Worm (Caenorhabditis elegans) whole organism, L1 larva: ENCODE measurements around the gene F10E9.1.
A peak's percentile ranks its signal among the peaks of the same experiment; 100 is the strongest.

Experiments used
- C16A3.4 ChIP-seq: fragments of 150-350 bp; optimal IDR thresholded peaks from 2 replicates; lab custom pipeline; 2014; ENCODE audit warnings: missing biosample characterization, missing genetic modification characterization
- F16B12.6 ChIP-seq: fragments of 150-350 bp; optimal IDR thresholded peaks from 2 replicates; lab custom pipeline; 2014; ENCODE audit warnings: missing biosample characterization, missing genetic modification characterization
- Y116A8C.19 ChIP-seq: sonication (generic microtip); optimal IDR thresholded peaks from 2 replicates; lab custom pipeline; 2016; ENCODE audit warnings: missing compliant biosample characterization, missing genetic modification characterization, borderline replicate concordance
- aly-2 ChIP-seq: fragments of 150-350 bp; optimal IDR thresholded peaks from 2 replicates; lab custom pipeline; 2014; ENCODE audit warnings: missing biosample characterization, missing genetic modification characterization
- ama-1 ChIP-seq: fragments of 150-350 bp; optimal IDR thresholded peaks from 2 replicates; lab custom pipeline; 2014
- blmp-1 ChIP-seq: fragments of 150-350 bp; optimal IDR thresholded peaks from 2 replicates; lab custom pipeline; 2014; ENCODE audit warnings: missing biosample characterization, missing genetic modification characterization
- ceh-63 ChIP-seq: fragments of 200-800 bp; sonication (Bioruptor generic); optimal IDR thresholded peaks from 2 replicates; lab custom pipeline; 2018; ENCODE audit warnings: mild to moderate bottlenecking, missing genetic modification characterization, missing compliant biosample characterization
- ceh-8 ChIP-seq: fragments of 200-800 bp; sonication (Bioruptor generic); optimal IDR thresholded peaks from 2 replicates; lab custom pipeline; 2018; ENCODE audit warnings: mild to moderate bottlenecking, missing genetic modification characterization, moderate library complexity, missing compliant biosample characterization
- dsc-1 ChIP-seq: sonication (generic microtip); optimal IDR thresholded peaks from 2 replicates; lab custom pipeline; 2016; ENCODE audit warnings: mild to moderate bottlenecking, missing genetic modification characterization, missing compliant biosample characterization
- efl-1 ChIP-seq, 4 experiments: fragments of 150-350 bp; optimal IDR thresholded peaks in 3 of 4; peaks in 1 of 4; 1 replicate in 1 of 4; 2 replicates in 3 of 4; lab custom pipeline; 2014; ENCODE audit warnings: missing biosample characterization in 2 of 4, missing genetic modification characterization in 2 of 4, missing genetic modification reagents in 2 of 4
- efl-3 ChIP-seq: fragments of 200-800 bp; sonication (Bioruptor generic); optimal IDR thresholded peaks from 2 replicates; lab custom pipeline; 2018; ENCODE audit warnings: mild to moderate bottlenecking, missing genetic modification characterization, missing compliant biosample characterization
- egl-13 ChIP-seq: sonication (generic microtip); optimal IDR thresholded peaks from 2 replicates; lab custom pipeline; 2016; ENCODE audit warnings: missing genotype, missing genetic modification reagents, missing genetic modification characterization, missing compliant biosample characterization
- egl-27 ChIP-seq, 2 experiments: fragments of 150-350 bp in 1 of 2; sonication (generic microtip); optimal IDR thresholded peaks; 3 replicates each; lab custom pipeline; 2017 to 2018; ENCODE audit warnings: missing biosample characterization in 2 of 2, missing genetic modification characterization in 2 of 2, missing genetic modification reagents in 2 of 2
- elt-2 ChIP-seq: sonication (generic microtip); optimal IDR thresholded peaks from 2 replicates; lab custom pipeline; 2016; ENCODE audit warnings: missing genetic modification characterization, mild to moderate bottlenecking, inconsistent platforms, missing compliant biosample characterization, missing genetic modification reagents
- ets-5 ChIP-seq: fragments of 200-800 bp; sonication (Bioruptor generic); IDR thresholded peaks from 2 replicates; pipeline ENCODE4 v1.3.6; 2022; ENCODE audit warnings: missing genetic modification characterization, missing compliant biosample characterization
- fkh-10 ChIP-seq: sonication (generic microtip); optimal IDR thresholded peaks from 2 replicates; lab custom pipeline; 2017; ENCODE audit warnings: missing biosample characterization, missing genetic modification reagents, missing genetic modification characterization
- fkh-8 ChIP-seq: sonication (generic microtip); optimal IDR thresholded peaks from 2 replicates; lab custom pipeline; 2016; ENCODE audit warnings: mild to moderate bottlenecking, missing genetic modification characterization, missing compliant biosample characterization
- hlh-17 ChIP-seq: fragments of 200-800 bp; sonication (Bioruptor generic); optimal IDR thresholded peaks from 2 replicates; lab custom pipeline; 2018; ENCODE audit warnings: missing genetic modification characterization, mild to moderate bottlenecking, missing compliant biosample characterization, moderate library complexity, borderline replicate concordance
- hlh-4 ChIP-seq: sonication (generic microtip); optimal IDR thresholded peaks from 2 replicates; lab custom pipeline; 2016; ENCODE audit warnings: mild to moderate bottlenecking, missing genetic modification characterization, missing compliant biosample characterization
- hpl-2 ChIP-seq: fragments of 150-350 bp; optimal IDR thresholded peaks from 2 replicates; lab custom pipeline; 2014; ENCODE audit warnings: missing biosample characterization, missing genetic modification reagents, missing genetic modification characterization
- jun-1 ChIP-seq: fragments of 150-350 bp; optimal IDR thresholded peaks from 2 replicates; lab custom pipeline; 2014; ENCODE audit warnings: missing biosample characterization, missing genetic modification reagents, missing genetic modification characterization
- lin-15B ChIP-seq: fragments of 150-350 bp; sonication (generic microtip); optimal IDR thresholded peaks from 3 replicates; lab custom pipeline; 2014; ENCODE audit warnings: missing biosample characterization, missing genetic modification characterization
- lin-35 ChIP-seq, 2 experiments: fragments of 150-350 bp; optimal IDR thresholded peaks; 2 replicates each; lab custom pipeline; 2014; ENCODE audit warnings: missing biosample characterization in 2 of 2, missing genetic modification characterization in 2 of 2, missing genetic modification reagents in 2 of 2
- lin-39 ChIP-seq: fragments of 150-350 bp; optimal IDR thresholded peaks from 2 replicates; lab custom pipeline; 2014; ENCODE audit warnings: missing biosample characterization, missing genetic modification reagents, missing genetic modification characterization
- lir-3 ChIP-seq: sonication (generic microtip); optimal IDR thresholded peaks from 2 replicates; lab custom pipeline; 2016; ENCODE audit warnings: mild to moderate bottlenecking, missing genetic modification characterization, moderate library complexity, missing compliant biosample characterization; ENCODE audit not compliant: poor library complexity
- mep-1 ChIP-seq: fragments of 150-350 bp; optimal IDR thresholded peaks from 2 replicates; lab custom pipeline; 2014; ENCODE audit warnings: missing biosample characterization, missing genetic modification characterization
- nhr-19 ChIP-seq: fragments of 200-800 bp; sonication (Bioruptor generic); conservative IDR thresholded peaks from 2 replicates; pipeline ENCODE4 v1.3.6; 2022; ENCODE audit warnings: missing genetic modification characterization, missing compliant biosample characterization
- nhr-20 ChIP-seq: sonication (generic microtip); optimal IDR thresholded peaks from 2 replicates; lab custom pipeline; 2016; ENCODE audit warnings: mild to moderate bottlenecking, missing genetic modification characterization, missing compliant biosample characterization
- nhr-237 ChIP-seq: fragments of 150-350 bp; optimal IDR thresholded peaks from 2 replicates; lab custom pipeline; 2014; ENCODE audit warnings: missing biosample characterization, missing genetic modification characterization
- nhr-71 ChIP-seq: sonication (generic microtip); optimal IDR thresholded peaks from 2 replicates; lab custom pipeline; 2016; ENCODE audit warnings: mild to moderate bottlenecking, missing genetic modification characterization, moderate library complexity, missing compliant biosample characterization
- nhr-76 ChIP-seq: sonication (generic microtip); optimal IDR thresholded peaks from 2 replicates; lab custom pipeline; 2017; ENCODE audit warnings: missing biosample characterization, missing genetic modification characterization
- nhr-77 ChIP-seq: fragments of 150-350 bp; optimal IDR thresholded peaks from 2 replicates; lab custom pipeline; 2014; ENCODE audit warnings: missing biosample characterization, missing genetic modification characterization
- nhr-84 ChIP-seq: sonication (generic microtip); optimal IDR thresholded peaks from 2 replicates; lab custom pipeline; 2017; ENCODE audit warnings: missing biosample characterization, missing genetic modification characterization
- nhr-90 ChIP-seq: sonication (generic microtip); optimal IDR thresholded peaks from 2 replicates; lab custom pipeline; 2016; ENCODE audit warnings: mild to moderate bottlenecking, missing genetic modification characterization, missing compliant biosample characterization; ENCODE audit not compliant: poor library complexity
- pag-3 ChIP-seq: sonication (generic microtip); optimal IDR thresholded peaks from 2 replicates; lab custom pipeline; 2017; ENCODE audit warnings: missing genetic modification characterization, mild to moderate bottlenecking, missing compliant biosample characterization, antibody characterized with exemption, borderline replicate concordance; ENCODE audit not compliant: insufficient read depth
- pqm-1 ChIP-seq: sonication (generic microtip); optimal IDR thresholded peaks from 3 replicates; lab custom pipeline; 2017; ENCODE audit warnings: missing biosample characterization, missing genetic modification characterization
- rnt-1 ChIP-seq: sonication (generic microtip); optimal IDR thresholded peaks from 2 replicates; lab custom pipeline; 2016; ENCODE audit warnings: mild to moderate bottlenecking, missing genetic modification characterization, moderate library complexity, missing compliant biosample characterization
- snu-23 ChIP-seq: sonication (generic microtip); optimal IDR thresholded peaks from 2 replicates; lab custom pipeline; 2016; ENCODE audit warnings: missing genetic modification characterization, missing compliant biosample characterization
- sup-37 ChIP-seq: fragments of 200-800 bp; sonication (Bioruptor generic); optimal IDR thresholded peaks from 2 replicates; lab custom pipeline; 2018; ENCODE audit warnings: mild to moderate bottlenecking, missing genetic modification characterization, missing compliant biosample characterization
- swsn-7 ChIP-seq: sonication (generic microtip); optimal IDR thresholded peaks from 2 replicates; lab custom pipeline; 2016; ENCODE audit warnings: missing genetic modification characterization, missing compliant biosample characterization
- tbx-2 ChIP-seq: sonication (generic microtip); optimal IDR thresholded peaks from 2 replicates; lab custom pipeline; 2016; ENCODE audit warnings: missing genetic modification characterization, missing compliant biosample characterization
- unc-130 ChIP-seq: fragments of 150-350 bp; optimal IDR thresholded peaks from 2 replicates; lab custom pipeline; 2017; ENCODE audit warnings: missing biosample characterization, missing genetic modification characterization, inconsistent platforms
- unc-30 ChIP-seq: sonication (generic microtip); optimal IDR thresholded peaks from 2 replicates; lab custom pipeline; 2017; ENCODE audit warnings: missing biosample characterization, missing genetic modification characterization
- unc-62 ChIP-seq: fragments of 150-350 bp; optimal IDR thresholded peaks from 2 replicates; lab custom pipeline; 2014; ENCODE audit warnings: missing biosample characterization, missing genetic modification reagents, missing genetic modification characterization
- unc-86 ChIP-seq: sonication (generic microtip); optimal IDR thresholded peaks from 2 replicates; lab custom pipeline; 2016; ENCODE audit warnings: missing genetic modification characterization, missing compliant biosample characterization
- unc-98 ChIP-seq: fragments of 200-800 bp; sonication (Bioruptor generic); IDR thresholded peaks from 2 replicates; pipeline ENCODE4 v1.3.6; 2022; ENCODE audit warnings: missing genetic modification characterization, missing compliant biosample characterization
- xbp-1 ChIP-seq: sonication (generic microtip); optimal IDR thresholded peaks from 2 replicates; lab custom pipeline; 2016; ENCODE audit warnings: missing genetic modification characterization, missing compliant biosample characterization
- zag-1 ChIP-seq: fragments of 150-350 bp; optimal IDR thresholded peaks from 2 replicates; lab custom pipeline; 2014; ENCODE audit warnings: missing biosample characterization, missing genetic modification characterization
- zip-4 ChIP-seq: fragments of 200-800 bp; sonication (Bioruptor generic); optimal IDR thresholded peaks from 2 replicates; lab custom pipeline; 2018; ENCODE audit warnings: mild to moderate bottlenecking, missing genetic modification characterization, moderate library complexity, missing compliant biosample characterization

Gene F10E9.1

ce11 chrIII:8289181-8289580 is 33.8 kb upstream of the F10E9.1 start:
- TF ChIP-seq zip-4 (no peak), blmp-1 (tag; lab: Kevin White, UChicago) (peak; percentile 36), dsc-1 (tag; lab: Kevin White, UChicago) (peak; percentile 29)

- TF ChIP-seq nhr-77 (tag; lab: Kevin White, UChicago) = no peak
- no peak for TF ChIP-seq nhr-76 (tag; lab: Kevin White, UChicago)
- TF ChIP-seq lin-15B = no peak
- peak in 1 of 2 experiments; percentile 29 for TF ChIP-seq lin-35 (GFP tag; optimal IDR thresholded peaks at IDR 0.05; lab: Kevin White, UChicago)
- no peak for TF ChIP-seq nhr-84
- no peak for TF ChIP-seq ama-1 (lab: Kevin White, UChicago)
- no peak for TF ChIP-seq ets-5 (GFP tag; lab: Robert Waterston, UW)
- TF ChIP-seq unc-130 (tag; lab: Kevin White, UChicago) = no peak
- no peak for TF ChIP-seq sup-37
- TF ChIP-seq F16B12.6 (tag; lab: Kevin White, UChicago) = no peak
- TF ChIP-seq unc-62 = no peak
- TF ChIP-seq nhr-237 (tag; lab: Kevin White, UChicago) = no peak
- no peak for TF ChIP-seq nhr-19 (GFP tag; lab: Robert Waterston, UW)
- no peak for TF ChIP-seq efl-1 (optimal IDR thresholded peaks at IDR 0.05; lab: Kevin White, UChicago)
- peak in 1 of 2 experiments; percentile 41 for TF ChIP-seq efl-1 (GFP tag; optimal IDR thresholded peaks at IDR 0.05 in 1 of 2; lab: Kevin White, UChicago)
- TF ChIP-seq snu-23 = no peak
- TF ChIP-seq efl-3 (GFP tag; lab: Kevin White, UChicago) = no peak
- no peak for TF ChIP-seq nhr-20 (tag; lab: Kevin White, UChicago)
- no peak for TF ChIP-seq C16A3.4 (tag; lab: Kevin White, UChicago)
- no peak for TF ChIP-seq nhr-90 (tag; lab: Kevin White, UChicago)
- TF ChIP-seq hpl-2 (GFP tag; lab: Kevin White, UChicago) = no peak
- TF ChIP-seq blmp-1 (tag; lab: Kevin White, UChicago) = peak; percentile 84
- no peak for TF ChIP-seq Y116A8C.19 (tag; lab: Kevin White, UChicago)
- no peak for TF ChIP-seq fkh-10 (GFP tag; lab: Kevin White, UChicago)
- no peak for TF ChIP-seq lin-39 (tag; lab: Kevin White, UChicago)
- no peak for TF ChIP-seq nhr-71 (tag; lab: Kevin White, UChicago)
- no peak for TF ChIP-seq dsc-1 (tag; lab: Kevin White, UChicago)
- TF ChIP-seq hlh-4 (tag; lab: Kevin White, UChicago) = no peak
- peak; percentile 85 for TF ChIP-seq elt-2 (tag; lab: Kevin White, UChicago)
- TF ChIP-seq lir-3 (tag; lab: Kevin White, UChicago) = no peak
- no peak for TF ChIP-seq swsn-7 (tag; lab: Kevin White, UChicago)
- TF ChIP-seq unc-98 (GFP tag; lab: Robert Waterston, UW) = no peak
- TF ChIP-seq egl-27 (tag; optimal IDR thresholded peaks at IDR 0.05; lab: Kevin White, UChicago) = no peak
- no peak for TF ChIP-seq ceh-63 (GFP tag; lab: Kevin White, UChicago)
- peak; percentile 83 for TF ChIP-seq pqm-1 (tag; lab: Kevin White, UChicago)
- TF ChIP-seq rnt-1 = no peak
- no peak for TF ChIP-seq zip-4
- no peak for TF ChIP-seq xbp-1 (tag; lab: Kevin White, UChicago)
- TF ChIP-seq egl-13 (tag; lab: Kevin White, UChicago) = no peak
- TF ChIP-seq jun-1 (tag; lab: Kevin White, UChicago) = peak; percentile 23
- TF ChIP-seq fkh-8 = no peak
- TF ChIP-seq zag-1 (tag; lab: Kevin White, UChicago) = no peak
- TF ChIP-seq tbx-2 = no peak
- TF ChIP-seq ceh-8 (GFP tag; lab: Kevin White, UChicago) = no peak
- no peak for TF ChIP-seq hlh-17 (GFP tag; lab: Kevin White, UChicago)
- peak; percentile 23 for TF ChIP-seq mep-1 (tag; lab: Kevin White, UChicago)
- TF ChIP-seq unc-86 (tag; lab: Kevin White, UChicago) = no peak
- TF ChIP-seq unc-30 = no peak
- no peak for TF ChIP-seq pag-3
- TF ChIP-seq aly-2 (tag; lab: Kevin White, UChicago) = no peak
Observed at ce11 chrIII:8291268-8292032, 31.5 kb upstream of the F10E9.1 start.
